Fruit fly (Drosophila melanogaster): ENCODE results near the gene tnc.

The tnc gene

dm6 chr3R:24962470-24962869, 21.7 kb upstream of the tnc start (continued):
- TF ChIP-seq achi (GFP tag; optimal IDR thresholded peaks at IDR 0.05) (peak; percentile 27), fd59A (GFP tag; optimal IDR thresholded peaks at IDR 0.05) (no peak), dac (GFP tag; optimal IDR thresholded peaks at IDR 0.05) (no peak), vri (GFP tag; optimal IDR thresholded peaks at IDR 0.05) (peak; percentile 38), pdm3 (GFP tag; optimal IDR thresholded peaks at IDR 0.05) (peak; percentile 32), CG11902 (GFP tag; optimal IDR thresholded peaks at IDR 0.05) (peak; percentile 23), Ets21C (GFP tag; optimal IDR thresholded peaks at IDR 0.05) (peak; percentile 37), CG3032 (tag; optimal IDR thresholded peaks at IDR 0.05) (no peak), lz (GFP tag; optimal IDR thresholded peaks at IDR 0.05) (peak; percentile 45)

- TF ChIP-seq CG8319 (GFP tag; optimal IDR thresholded peaks at IDR 0.05) = no peak
- peak; percentile 6 for TF ChIP-seq CG32006 (GFP tag; optimal IDR thresholded peaks at IDR 0.05)
- TF ChIP-seq Ets21C (GFP tag; optimal IDR thresholded peaks at IDR 0.05) = no peak
- TF ChIP-seq Eip93F (GFP tag; optimal IDR thresholded peaks at IDR 0.05) = no peak
- no peak for TF ChIP-seq CG6808 (GFP tag; optimal IDR thresholded peaks at IDR 0.05)
- TF ChIP-seq fd85E (GFP tag; optimal IDR thresholded peaks at IDR 0.05) = no peak
- no peak for TF ChIP-seq CG8119 (GFP tag; IDR thresholded peaks at IDR 0.05)
- no peak for TF ChIP-seq CG6792 (GFP tag; optimal IDR thresholded peaks at IDR 0.05)
- TF ChIP-seq fd59A (GFP tag; optimal IDR thresholded peaks at IDR 0.05) = no peak
- no peak for TF ChIP-seq CG10669 (GFP tag; optimal IDR thresholded peaks at IDR 0.05)
- no peak for TF ChIP-seq CG16779 (tag; optimal IDR thresholded peaks at IDR 0.05)
- TF ChIP-seq Hr4 (GFP tag; optimal IDR thresholded peaks at IDR 0.05) = no peak
- TF ChIP-seq CG8632 (GFP tag; optimal IDR thresholded peaks at IDR 0.05) = no peak
- no peak for TF ChIP-seq CG4318 (GFP tag; optimal IDR thresholded peaks at IDR 0.05)
- TF ChIP-seq Met (GFP tag; optimal IDR thresholded peaks at IDR 0.05) = peak; percentile 34
- no peak for TF ChIP-seq Sox15 (GFP tag; optimal IDR thresholded peaks at IDR 0.05)
- TF ChIP-seq Sox14 (GFP tag; optimal IDR thresholded peaks at IDR 0.05) = peak; percentile 31
- TF ChIP-seq Gug (GFP tag; IDR thresholded peaks at IDR 0.05) = no peak
- TF ChIP-seq Blimp-1 (GFP tag; optimal IDR thresholded peaks at IDR 0.05) = no peak
- peak; percentile 16 for TF ChIP-seq Sox102F (GFP tag; optimal IDR thresholded peaks at IDR 0.05)
- TF ChIP-seq CG6276 (GFP tag; optimal IDR thresholded peaks at IDR 0.05) = no peak
- no peak; the same call in 2 of the 3 replicates for TF ChIP-seq eg (GFP tag; IDR thresholded peaks at IDR 0.05)
- no peak for TF ChIP-seq dsx (GFP tag; optimal IDR thresholded peaks at IDR 0.05; ENCODE audit: poor library complexity, severe bottlenecking)
- TF ChIP-seq CG3919 (GFP tag; optimal IDR thresholded peaks at IDR 0.05) = peak; percentile 41
- TF ChIP-seq Ets96B (tag; optimal IDR thresholded peaks at IDR 0.05) = no peak
- TF ChIP-seq net (GFP tag; optimal IDR thresholded peaks at IDR 0.05) = no peak
- TF ChIP-seq vri (GFP tag; optimal IDR thresholded peaks at IDR 0.05) = peak; percentile 43
- peak; percentile 26 for TF ChIP-seq cyc (GFP tag; optimal IDR thresholded peaks at IDR 0.05)
- peak; percentile 38 for TF ChIP-seq CG31627 (GFP tag; optimal IDR thresholded peaks at IDR 0.05)
- TF ChIP-seq CG11294 (GFP tag; IDR thresholded peaks at IDR 0.05) = no peak
- TF ChIP-seq CG9139 (GFP tag; optimal IDR thresholded peaks at IDR 0.05) = no peak
- no peak for TF ChIP-seq CG1621 (tag; optimal IDR thresholded peaks at IDR 0.05)
- TF ChIP-seq Hr39 (GFP tag; optimal IDR thresholded peaks at IDR 0.05) = peak; percentile 46
- TF ChIP-seq dac (GFP tag; optimal IDR thresholded peaks at IDR 0.05) = no peak
- peak; percentile 25 for TF ChIP-seq OdsH (GFP tag; optimal IDR thresholded peaks at IDR 0.05)
- no peak for TF ChIP-seq Hr38 (GFP tag; optimal IDR thresholded peaks at IDR 0.05)
- peak; percentile 24 for TF ChIP-seq Smox (GFP tag; optimal IDR thresholded peaks at IDR 0.05)
- peak; percentile 7 for TF ChIP-seq achi (GFP tag; optimal IDR thresholded peaks at IDR 0.05)
- TF ChIP-seq ss (GFP tag; optimal IDR thresholded peaks at IDR 0.05) = peak in 1 of 2 experiments; percentile 12
- no peak for TF ChIP-seq CG15336 (GFP tag; IDR thresholded peaks at IDR 0.05)
- no peak for TF ChIP-seq spab (GFP tag; optimal IDR thresholded peaks at IDR 0.05)
- TF ChIP-seq pdm3 (GFP tag; optimal IDR thresholded peaks at IDR 0.05) = no peak
- 0 out of 3 replicates have a peak, but pooled peaks have one; percentile 13 for TF ChIP-seq CG6163 (GFP tag; IDR thresholded peaks at IDR 0.05)
- TF ChIP-seq fkh (GFP tag; optimal IDR thresholded peaks at IDR 0.05) = no peak
- no peak for TF ChIP-seq CG11902 (GFP tag; optimal IDR thresholded peaks at IDR 0.05)
- TF ChIP-seq CG11762 (GFP tag; optimal IDR thresholded peaks at IDR 0.05; ENCODE audit: insufficient read depth) = no peak
- TF ChIP-seq salr (GFP tag; optimal IDR thresholded peaks at IDR 0.05) = peak; percentile 1 to 49
These were observed 18.8 kb upstream of the tnc start for dm6 chr3R:24965403-24965802.

Measured in whole organism, prepupa.